Worm (Caenorhabditis elegans): ENCODE results near the gene rnp-5.

- TF ChIP-seq lin-11 (tag; optimal IDR thresholded peaks at IDR 0.05) (no peak), sox-4 (tag; optimal IDR thresholded peaks at IDR 0.05) (no peak), tbx-2 (tag; optimal IDR thresholded peaks at IDR 0.05) (no peak), elt-2 (tag; optimal IDR thresholded peaks at IDR 0.05) (no peak), pag-3 (tag; optimal IDR thresholded peaks at IDR 0.05; ENCODE audit: borderline replicate concordance) (no peak), nhr-11 (tag; optimal IDR thresholded peaks at IDR 0.05) (no peak), syd-9 (tag; optimal IDR thresholded peaks at IDR 0.05) (no peak), T23F11.4 (GFP tag; optimal IDR thresholded peaks at IDR 0.05) (no peak), zip-5 (tag; optimal IDR thresholded peaks at IDR 0.05) (no peak)
Observed at ce11 chrIII:841177-841576, 12.5 kb downstream of the rnp-5 start, which contains the start of gene K02F3.9.
